Fruit fly (Drosophila melanogaster) whole organism, adult: ENCODE data around the gene GXIVsPLA2.

Experiments used
- CG12768 ChIP-seq: fragments of 200-800 bp; sonication (Bioruptor generic); optimal IDR thresholded peaks from 2 replicates; lab custom pipeline; 2017; ENCODE audit warnings: missing biosample characterization, missing genetic modification characterization, mild to moderate bottlenecking, moderate library complexity, missing genetic modification reagents
- CG1620 ChIP-seq: fragments of 200-800 bp; sonication (Bioruptor generic); optimal IDR thresholded peaks from 2 replicates; lab custom pipeline; 2016; ENCODE audit warnings: missing biosample characterization, missing genetic modification characterization
- CG7045 ChIP-seq: fragments of 200-800 bp; sonication (Bioruptor generic); optimal IDR thresholded peaks from 2 replicates; lab custom pipeline; 2017; ENCODE audit warnings: missing biosample characterization, mild to moderate bottlenecking, missing genetic modification characterization
- CG7101 ChIP-seq: fragments of 200-800 bp; sonication (Bioruptor generic); optimal IDR thresholded peaks from 2 replicates; lab custom pipeline; 2018; ENCODE audit warnings: missing biosample characterization, mild to moderate bottlenecking, missing genetic modification characterization, moderate library complexity
- Clk ChIP-seq: fragments of 200-800 bp; sonication (Bioruptor generic); optimal IDR thresholded peaks from 2 replicates; lab custom pipeline; 2017; ENCODE audit warnings: missing biosample characterization, missing genetic modification characterization
- Crg-1 ChIP-seq: fragments of 200-800 bp; sonication (Bioruptor generic); optimal IDR thresholded peaks from 2 replicates; lab custom pipeline; 2016; ENCODE audit warnings: missing biosample characterization, missing genetic modification characterization
- Hr96 ChIP-seq: fragments of 200-800 bp; sonication (Bioruptor generic); optimal IDR thresholded peaks from 2 replicates; lab custom pipeline; 2016; ENCODE audit warnings: missing biosample characterization, missing genetic modification characterization
- kay ChIP-seq: fragments of 200-800 bp; sonication (Bioruptor generic); peaks from one replicate; lab custom pipeline; 2016; ENCODE audit warnings: missing biosample characterization, missing genetic modification characterization, borderline replicate concordance
- ovo ChIP-seq: fragments of 200-800 bp; sonication (Bioruptor generic); optimal IDR thresholded peaks from 2 replicates; lab custom pipeline; 2016; ENCODE audit warnings: missing biosample characterization, missing genetic modification characterization

DNA sequence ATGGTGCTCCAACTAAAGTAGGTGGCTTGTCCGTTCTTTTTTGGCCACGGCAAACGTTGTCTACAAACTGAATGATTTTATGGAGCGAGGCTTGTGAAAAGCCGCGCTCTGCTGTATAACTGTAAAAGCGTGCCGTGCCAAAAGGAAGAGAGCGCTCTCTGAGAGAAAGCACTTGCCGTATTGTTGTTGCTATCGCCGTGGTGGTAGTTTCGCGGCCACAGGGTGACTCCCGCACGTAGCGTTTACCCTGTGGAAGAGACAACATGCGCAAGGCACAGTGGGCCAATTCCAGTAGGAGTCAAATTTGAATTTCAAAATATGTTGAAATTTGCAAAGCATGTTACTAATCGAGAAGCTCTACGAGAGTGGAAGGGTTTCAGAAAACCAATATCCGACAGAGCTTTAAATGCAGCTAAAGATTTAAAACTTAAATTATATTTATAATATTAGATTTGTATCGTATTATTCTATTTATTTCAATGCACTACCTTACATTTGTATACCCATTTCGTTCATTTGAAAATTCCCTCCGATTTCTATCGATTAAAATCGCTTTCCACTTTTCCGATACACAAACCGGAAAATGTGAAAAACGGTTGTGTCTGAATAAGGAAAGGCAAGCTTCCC, 30.0 kb upstream of the GXIVsPLA2 start, which contains the start of gene sff:
- TF ChIP-seq Crg-1 (GFP tag; lab: Kevin White, UChicago): peak; percentile 39
- TF ChIP-seq CG12768: peak; percentile 66
- peak; percentile 64 for TF ChIP-seq Clk (GFP tag; lab: Kevin White, UChicago)
- peak; percentile 54 for TF ChIP-seq kay (GFP tag; lab: Kevin White, UChicago)
- TF ChIP-seq CG7101 (tag; lab: Kevin White, UChicago): peak; percentile 69
- TF ChIP-seq ovo (GFP tag; lab: Kevin White, UChicago): peak; percentile 24
- no peak for TF ChIP-seq CG1620 (GFP tag; lab: Kevin White, UChicago)
- TF ChIP-seq Hr96 (GFP tag; lab: Kevin White, UChicago): peak; percentile 42
- peak; percentile 76 for TF ChIP-seq CG7045 (GFP tag; lab: Kevin White, UChicago)
